Worm (Caenorhabditis elegans) whole organism, young adult: ENCODE results near the gene ZK673.4.

ENCODE experiments used
- C17E4.6 ChIP-seq: fragments of 200-800 bp; sonication (Bioruptor generic); IDR thresholded peaks from 2 replicates; pipeline ENCODE4 v1.3.6; 2022; ENCODE audit warnings: missing genetic modification reagents, missing genetic modification characterization, missing compliant biosample characterization
- F37B4.10 ChIP-seq: fragments of 200-800 bp; sonication (Bioruptor generic); IDR thresholded peaks from 2 replicates; pipeline ENCODE4 v1.3.6; 2022; ENCODE audit warnings: missing genetic modification characterization, missing compliant biosample characterization
- F39B2.1 ChIP-seq: fragments of 200-800 bp; sonication (Bioruptor generic); IDR thresholded peaks from 2 replicates; pipeline ENCODE4 v1.3.6; 2022; ENCODE audit warnings: missing genetic modification reagents, missing genetic modification characterization, missing compliant biosample characterization
- ama-1 ChIP-seq, 3 experiments: fragments of 150-350 bp in 1 of 3; sonication (generic microtip) in 2 of 3; optimal IDR thresholded peaks; 2 replicates each; lab custom pipeline; 2014 to 2018; ENCODE audit warnings: missing biosample characterization in 2 of 3, missing genetic modification characterization in 2 of 3, missing genetic modification reagents in 2 of 3
- ceh-100 ChIP-seq: fragments of 200-800 bp; sonication (Bioruptor generic); IDR thresholded peaks from 2 replicates; pipeline ENCODE4 v1.3.6; 2022; ENCODE audit warnings: missing genetic modification reagents, missing genetic modification characterization, missing compliant biosample characterization
- dpl-1 ChIP-seq: fragments of 150-350 bp; optimal IDR thresholded peaks from 2 replicates; lab custom pipeline; 2014; ENCODE audit warnings: missing biosample characterization, missing genetic modification reagents, missing genetic modification characterization
- lin-35 ChIP-seq, 3 experiments: fragments of 150-350 bp in 2 of 3; sonication (generic microtip) in 1 of 3; optimal IDR thresholded peaks; 2 replicates each; lab custom pipeline; 2014 to 2018; ENCODE audit warnings: missing biosample characterization in 3 of 3, missing genetic modification characterization in 3 of 3, missing genetic modification reagents in 3 of 3
- lin-54 ChIP-seq: fragments of 200-800 bp; sonication (Bioruptor generic); optimal IDR thresholded peaks from 2 replicates; lab custom pipeline; 2018; ENCODE audit warnings: mild to moderate bottlenecking, missing genetic modification characterization, missing compliant biosample characterization
- mxl-1 ChIP-seq: sonication (generic microtip); optimal IDR thresholded peaks from 2 replicates; lab custom pipeline; 2016; ENCODE audit warnings: missing genetic modification characterization, missing compliant biosample characterization
- pha-4 ChIP-seq: fragments of 150-350 bp; sonication (generic microtip); optimal IDR thresholded peaks from 2 replicates; lab custom pipeline; 2014; ENCODE audit warnings: missing biosample characterization, missing genetic modification reagents, missing genetic modification characterization
- rpc-1 ChIP-seq, 2 experiments: fragments of 150-350 bp in 1 of 2; sonication (generic microtip) in 1 of 2; optimal IDR thresholded peaks; 2 replicates each; lab custom pipeline; 2014 to 2018; ENCODE audit warnings: missing biosample characterization in 1 of 2, missing genetic modification characterization in 1 of 2, missing genetic modification reagents in 1 of 2, missing genotype in 1 of 2
- zfh-2 ChIP-seq: fragments of 200-800 bp; sonication (Bioruptor generic); conservative IDR thresholded peaks from 2 replicates; pipeline ENCODE4 v1.3.6; 2022; ENCODE audit warnings: missing genetic modification reagents, missing genetic modification characterization, missing compliant biosample characterization
- ztf-28 ChIP-seq: fragments of 200-800 bp; sonication (Bioruptor generic); IDR thresholded peaks from 2 replicates; pipeline ENCODE4 v1.3.6; 2022; ENCODE audit warnings: missing genetic modification reagents, missing genetic modification characterization, missing compliant biosample characterization

DNA sequence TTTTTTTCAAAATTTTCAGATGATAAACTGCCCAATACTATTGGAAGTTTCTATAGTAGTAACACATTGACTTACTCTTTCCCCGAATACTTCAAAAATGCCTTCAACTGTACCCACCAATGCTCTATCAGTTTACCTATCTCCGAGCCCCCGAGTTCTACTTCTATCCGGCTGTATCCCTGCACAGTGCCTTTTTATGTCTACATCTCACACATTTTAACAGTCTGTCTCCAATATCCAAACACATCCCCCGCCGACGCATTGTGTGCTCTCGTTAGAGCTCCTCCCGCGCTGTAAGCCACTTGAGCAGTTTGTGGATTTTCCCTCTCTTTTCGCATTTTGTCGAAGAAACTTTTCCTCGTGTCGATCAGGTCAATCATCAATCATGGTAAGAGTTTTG is 13.8 kb downstream of the ZK673.4 start, which contains the start of gene tnc-2:
- TF ChIP-seq lin-54 (no peak), mxl-1 (tag; lab: Kevin White, UChicago) (no peak), dpl-1 (GFP tag; lab: Kevin White, UChicago) (no peak), F39B2.1 (GFP tag; lab: Robert Waterston, UW) (no peak), ceh-100 (GFP tag; lab: Robert Waterston, UW) (no peak), lin-35 (GFP tag; optimal IDR thresholded peaks at IDR 0.05; lab: Kevin White, UChicago) (no peak), zfh-2 (GFP tag; lab: Robert Waterston, UW) (no peak), C17E4.6 (no peak), ztf-28 (GFP tag; lab: Robert Waterston, UW) (no peak), rpc-1 (optimal IDR thresholded peaks at IDR 0.05; lab: Kevin White, UChicago) (no peak), rpc-1 (tag; optimal IDR thresholded peaks at IDR 0.05; lab: Kevin White, UChicago) (no peak), pha-4 (no peak), ama-1 (optimal IDR thresholded peaks at IDR 0.05; lab: Kevin White, UChicago) (no peak), ama-1 (GFP tag; optimal IDR thresholded peaks at IDR 0.05; lab: Kevin White, UChicago) (no peak), F37B4.10 (GFP tag; lab: Robert Waterston, UW) (no peak)
